Worm (Caenorhabditis elegans) whole organism, mixed stage, embryonic: ENCODE data around the gene hda-2.

Source experiments
- M03D4.4 ChIP-seq: sonication (generic microtip); optimal IDR thresholded peaks from 2 replicates; lab custom pipeline; 2017; ENCODE audit warnings: mild to moderate bottlenecking, missing genetic modification characterization, missing compliant biosample characterization
- blmp-1 ChIP-seq: fragments of 150-350 bp; optimal IDR thresholded peaks from 2 replicates; lab custom pipeline; 2014; ENCODE audit warnings: missing biosample characterization, missing genetic modification characterization
- ceh-39 ChIP-seq: fragments of 150-350 bp; optimal IDR thresholded peaks from 2 replicates; lab custom pipeline; 2014; ENCODE audit warnings: missing biosample characterization, missing genetic modification characterization
- ceh-43 ChIP-seq: fragments of 200-800 bp; sonication (Bioruptor generic); optimal IDR thresholded peaks from 2 replicates; lab custom pipeline; 2018; ENCODE audit warnings: mild to moderate bottlenecking, missing genetic modification characterization, moderate library complexity, missing compliant biosample characterization
- ceh-83 ChIP-seq: fragments of 200-800 bp; sonication (Bioruptor generic); optimal IDR thresholded peaks from 2 replicates; lab custom pipeline; 2018; ENCODE audit warnings: mild to moderate bottlenecking, missing genetic modification characterization, missing compliant biosample characterization
- ces-1 ChIP-seq: fragments of 150-350 bp; optimal IDR thresholded peaks from 2 replicates; lab custom pipeline; 2014; ENCODE audit warnings: missing biosample characterization, missing genetic modification reagents, missing genetic modification characterization
- cnd-1 ChIP-seq: fragments of 200-800 bp; sonication (Bioruptor generic); optimal IDR thresholded peaks from 2 replicates; lab custom pipeline; 2018; ENCODE audit warnings: mild to moderate bottlenecking, missing genetic modification characterization, missing compliant biosample characterization
- drap-1 ChIP-seq: fragments of 200-800 bp; sonication (Bioruptor generic); optimal IDR thresholded peaks from 3 replicates; lab custom pipeline; 2018; ENCODE audit warnings: mild to moderate bottlenecking, missing genetic modification characterization, missing compliant biosample characterization
- elt-1 ChIP-seq: sonication (generic microtip); optimal IDR thresholded peaks from 2 replicates; lab custom pipeline; 2017; ENCODE audit warnings: missing genetic modification characterization, mild to moderate bottlenecking, missing compliant biosample characterization, antibody characterized with exemption, moderate library complexity, borderline replicate concordance; ENCODE audit not compliant: insufficient read depth
- elt-3 ChIP-seq: fragments of 150-350 bp; optimal IDR thresholded peaks from 2 replicates; lab custom pipeline; 2014; ENCODE audit warnings: missing biosample characterization, missing genetic modification characterization
- flh-1 ChIP-seq: fragments of 200-800 bp; sonication (Bioruptor generic); optimal IDR thresholded peaks from 2 replicates; lab custom pipeline; 2018; ENCODE audit warnings: mild to moderate bottlenecking, missing genetic modification characterization, moderate library complexity, missing compliant biosample characterization
- ham-2 ChIP-seq: fragments of 200-800 bp; sonication (Bioruptor generic); optimal IDR thresholded peaks from 2 replicates; lab custom pipeline; 2018; ENCODE audit warnings: mild to moderate bottlenecking, missing genetic modification characterization, missing compliant biosample characterization
- hlh-1 ChIP-seq: fragments of 150-350 bp; optimal IDR thresholded peaks from 2 replicates; lab custom pipeline; 2014; ENCODE audit warnings: missing biosample characterization, missing genetic modification reagents, missing genetic modification characterization
- lin-13 ChIP-seq: fragments of 150-350 bp; optimal IDR thresholded peaks from 2 replicates; lab custom pipeline; 2014; ENCODE audit warnings: missing biosample characterization, missing genetic modification characterization
- lin-32 ChIP-seq: fragments of 200-800 bp; sonication (Bioruptor generic); optimal IDR thresholded peaks from 2 replicates; lab custom pipeline; 2018; ENCODE audit warnings: mild to moderate bottlenecking, missing genetic modification characterization, missing compliant biosample characterization
- lsy-2 ChIP-seq: fragments of 150-350 bp; optimal IDR thresholded peaks from 2 replicates; lab custom pipeline; 2014; ENCODE audit warnings: missing biosample characterization, missing genetic modification characterization
- mab-5 ChIP-seq: fragments of 150-350 bp; optimal IDR thresholded peaks from 2 replicates; lab custom pipeline; 2014; ENCODE audit warnings: missing biosample characterization, missing genetic modification characterization
- mep-1 ChIP-seq: fragments of 150-350 bp; optimal IDR thresholded peaks from 2 replicates; lab custom pipeline; 2017; ENCODE audit warnings: missing biosample characterization, missing genetic modification reagents, missing genetic modification characterization, inconsistent platforms
- nhr-12 ChIP-seq: fragments of 150-350 bp; optimal IDR thresholded peaks from 2 replicates; lab custom pipeline; 2014; ENCODE audit warnings: missing biosample characterization, missing genetic modification characterization
- nhr-2 ChIP-seq: fragments of 150-350 bp; optimal IDR thresholded peaks from 2 replicates; lab custom pipeline; 2014; ENCODE audit warnings: missing biosample characterization, missing genetic modification characterization
- nhr-237 ChIP-seq: fragments of 150-350 bp; optimal IDR thresholded peaks from 2 replicates; lab custom pipeline; 2014; ENCODE audit warnings: missing biosample characterization, missing genetic modification characterization
- nhr-28 ChIP-seq: fragments of 150-350 bp; optimal IDR thresholded peaks from 2 replicates; lab custom pipeline; 2014; ENCODE audit warnings: missing biosample characterization, missing genetic modification characterization
- nhr-76 ChIP-seq: sonication (generic microtip); optimal IDR thresholded peaks from 2 replicates; lab custom pipeline; 2017; ENCODE audit warnings: missing biosample characterization, missing genetic modification characterization
- pha-4 ChIP-seq: fragments of 150-350 bp; optimal IDR thresholded peaks from 2 replicates; lab custom pipeline; 2018; ENCODE audit warnings: missing biosample characterization, missing genetic modification reagents, missing genetic modification characterization
- sem-2 ChIP-seq: fragments of 200-800 bp; sonication (Bioruptor generic); optimal IDR thresholded peaks from 2 replicates; lab custom pipeline; 2018; ENCODE audit warnings: mild to moderate bottlenecking, missing genetic modification characterization, missing compliant biosample characterization
- snpc-4 ChIP-seq: fragments of 150-350 bp; optimal IDR thresholded peaks from 2 replicates; lab custom pipeline; 2014; ENCODE audit warnings: missing biosample characterization, missing genetic modification characterization
- sptf-1 ChIP-seq: sonication (generic microtip); optimal IDR thresholded peaks from 2 replicates; lab custom pipeline; 2017; ENCODE audit warnings: mild to moderate bottlenecking, missing genetic modification characterization, moderate library complexity, missing compliant biosample characterization
- tbx-8 ChIP-seq: fragments of 200-800 bp; sonication (Bioruptor generic); optimal IDR thresholded peaks from 2 replicates; lab custom pipeline; 2018; ENCODE audit warnings: mild to moderate bottlenecking, missing genetic modification characterization, moderate library complexity, missing compliant biosample characterization
- unc-120 ChIP-seq: sonication (generic microtip); optimal IDR thresholded peaks from 2 replicates; lab custom pipeline; 2017; ENCODE audit warnings: missing genetic modification characterization, missing compliant biosample characterization; ENCODE audit not compliant: poor library complexity, severe bottlenecking
- unc-39 ChIP-seq: fragments of 150-350 bp; optimal IDR thresholded peaks from 2 replicates; lab custom pipeline; 2014; ENCODE audit warnings: missing biosample characterization, missing genetic modification characterization
- unc-62 ChIP-seq: fragments of 150-350 bp; optimal IDR thresholded peaks from 2 replicates; lab custom pipeline; 2014; ENCODE audit warnings: missing biosample characterization, missing genetic modification reagents, missing genetic modification characterization
- zip-8 ChIP-seq: fragments of 150-350 bp; optimal IDR thresholded peaks from 2 replicates; lab custom pipeline; 2014; ENCODE audit warnings: missing biosample characterization, missing genetic modification characterization
- ztf-11 ChIP-seq: fragments of 150-350 bp; optimal IDR thresholded peaks from 2 replicates; lab custom pipeline; 2014; ENCODE audit warnings: missing biosample characterization, missing genetic modification characterization

Gene hda-2

DNA sequence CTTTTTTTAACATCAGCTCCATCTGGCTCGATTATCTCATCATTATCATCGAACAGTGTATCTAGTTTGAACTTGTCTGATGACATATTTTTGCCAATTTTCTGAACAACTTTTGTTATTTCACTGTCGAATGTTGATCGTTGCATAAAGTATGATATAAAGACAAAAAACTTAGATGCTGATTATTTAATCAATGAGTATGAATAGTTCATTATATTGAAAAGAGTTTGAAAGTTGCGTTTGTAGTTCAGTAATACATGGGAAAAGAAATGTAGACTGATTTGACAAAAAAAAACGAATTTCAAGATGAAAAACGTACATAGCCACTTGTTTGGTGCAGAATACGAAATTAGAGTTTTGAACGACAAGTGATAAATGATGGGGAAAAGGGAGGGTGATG lies at the start of gene hda-2:
Gene hda-2 (minus strand): TSS at position 101 of the 400 bp plus-strand sequence.
- TF ChIP-seq M03D4.4 (tag; lab: Kevin White, UChicago) (no peak), flh-1 (GFP tag; lab: Kevin White, UChicago) (no peak), unc-62 (no peak), elt-3 (tag; lab: Kevin White, UChicago) (no peak), ceh-43 (no peak), sptf-1 (tag; lab: Kevin White, UChicago) (no peak), unc-120 (tag; lab: Kevin White, UChicago) (no peak), lin-32 (GFP tag; lab: Kevin White, UChicago) (no peak), mep-1 (tag; lab: Kevin White, UChicago) (no peak), elt-1 (tag; lab: Kevin White, UChicago) (no peak), unc-39 (tag; lab: Kevin White, UChicago) (no peak), nhr-76 (tag; lab: Kevin White, UChicago) (no peak), lin-13 (no peak), nhr-2 (tag; lab: Kevin White, UChicago) (no peak), zip-8 (tag; lab: Kevin White, UChicago) (no peak), mab-5 (tag; lab: Kevin White, UChicago) (no peak), drap-1 (no peak), ceh-83 (GFP tag; lab: Kevin White, UChicago) (no peak), blmp-1 (tag; lab: Kevin White, UChicago) (no peak)

DNA sequence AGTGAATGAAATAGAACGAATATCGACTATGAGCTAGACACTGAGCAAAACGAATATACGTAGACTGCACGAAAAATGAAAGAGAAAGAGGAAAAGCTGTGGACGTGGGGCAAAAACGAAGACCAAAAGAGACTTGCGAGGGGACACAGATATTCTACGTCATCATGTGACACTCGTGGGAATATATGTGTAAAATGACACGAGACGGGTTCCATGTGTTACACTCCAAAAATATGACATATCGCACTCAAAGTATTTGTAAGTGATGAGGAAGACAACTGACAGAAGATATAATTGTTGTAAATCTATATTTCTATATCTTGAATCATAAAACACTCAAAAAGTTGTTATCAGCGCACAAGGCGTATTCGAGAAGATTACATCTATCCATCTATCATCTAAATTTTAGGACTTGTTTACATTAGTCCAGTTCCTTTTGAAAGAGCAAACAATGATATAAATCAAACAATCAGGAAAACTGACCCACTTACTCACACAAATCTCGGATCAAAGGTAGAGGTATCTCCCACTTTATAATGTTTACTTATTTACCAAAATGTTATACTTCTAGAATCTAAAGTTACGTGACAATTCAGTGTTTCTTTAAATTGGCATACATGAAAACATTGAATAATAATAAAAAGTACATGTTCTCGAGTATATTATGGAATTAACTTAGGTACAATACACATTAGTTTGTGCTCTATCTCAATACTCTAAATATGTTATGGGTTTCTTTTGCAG lies 49.6 kb upstream of the hda-2 start:
- TF ChIP-seq blmp-1 (tag; lab: Kevin White, UChicago) = no peak
- TF ChIP-seq unc-62 = peak; percentile 84
- TF ChIP-seq drap-1 = no peak
- TF ChIP-seq nhr-28 = no peak
- TF ChIP-seq nhr-12 (tag; lab: Kevin White, UChicago) = no peak
- TF ChIP-seq unc-39 (tag; lab: Kevin White, UChicago) = no peak
- TF ChIP-seq ces-1 (GFP tag; lab: Kevin White, UChicago) = peak; percentile 31
- TF ChIP-seq sem-2 (GFP tag; lab: Kevin White, UChicago) = no peak
- peak; percentile 50 for TF ChIP-seq hlh-1
- no peak for TF ChIP-seq tbx-8 (GFP tag; lab: Kevin White, UChicago)
- peak; percentile 60 for TF ChIP-seq unc-120 (tag; lab: Kevin White, UChicago)
- TF ChIP-seq elt-1 (tag; lab: Kevin White, UChicago) = no peak
- TF ChIP-seq cnd-1 (tag; lab: Kevin White, UChicago) = no peak

DNA sequence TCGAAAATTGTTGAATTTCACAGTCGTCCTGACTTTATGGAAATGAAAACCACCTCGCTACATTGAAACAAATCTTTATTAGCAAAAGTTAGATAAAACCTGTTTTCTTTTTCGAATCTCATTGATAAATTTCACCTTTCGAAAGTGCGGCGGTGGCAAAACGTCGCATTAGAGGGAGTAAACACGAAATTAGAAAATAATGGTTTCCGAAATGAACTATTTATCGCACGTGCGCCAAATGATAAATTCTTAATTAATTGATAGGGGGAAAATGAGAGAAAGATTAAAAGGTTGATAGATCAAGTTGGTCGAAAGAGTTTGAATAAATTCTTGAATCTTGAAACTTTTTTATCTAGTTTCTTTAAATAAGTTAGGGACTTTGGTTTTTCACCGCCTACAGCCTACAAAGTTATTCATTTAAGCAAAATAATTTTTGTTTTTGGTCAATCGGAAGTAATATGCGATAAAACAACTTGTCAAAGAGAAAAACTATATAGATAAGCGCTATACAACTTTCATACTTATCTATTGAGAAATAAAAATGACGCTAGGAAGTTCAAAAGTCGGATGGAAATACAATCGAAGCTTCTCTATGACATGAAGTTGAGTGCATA lies 48.8 kb upstream of the hda-2 start:
- TF ChIP-seq nhr-237 (tag; lab: Kevin White, UChicago) (no peak), tbx-8 (GFP tag; lab: Kevin White, UChicago) (no peak), unc-62 (no peak)

- no peak for TF ChIP-seq ces-1 (GFP tag; lab: Kevin White, UChicago)
- no peak for TF ChIP-seq ceh-43
- no peak for TF ChIP-seq unc-62
- TF ChIP-seq nhr-2 (tag; lab: Kevin White, UChicago) = no peak
- no peak for TF ChIP-seq blmp-1 (tag; lab: Kevin White, UChicago)
- TF ChIP-seq unc-39 (tag; lab: Kevin White, UChicago) = no peak
- no peak for TF ChIP-seq M03D4.4 (tag; lab: Kevin White, UChicago)
- no peak for TF ChIP-seq mab-5 (tag; lab: Kevin White, UChicago)
- no peak for TF ChIP-seq sptf-1 (tag; lab: Kevin White, UChicago)
- TF ChIP-seq mep-1 (tag; lab: Kevin White, UChicago) = no peak
- TF ChIP-seq ham-2 (GFP tag; lab: Kevin White, UChicago) = no peak
- no peak for TF ChIP-seq nhr-28
Observed at ce11 chrII:8065985-8066384, 43.6 kb upstream of the hda-2 start, which contains the start of gene pdha-1. pdha-1 (plus strand) TSS chrII:8066285.

- peak; percentile 76 for TF ChIP-seq mep-1 (tag; lab: Kevin White, UChicago)
- peak; percentile 48 for TF ChIP-seq nhr-237 (tag; lab: Kevin White, UChicago)
- no peak for TF ChIP-seq nhr-12 (tag; lab: Kevin White, UChicago)
- no peak for TF ChIP-seq blmp-1 (tag; lab: Kevin White, UChicago)
- peak; percentile 63 for TF ChIP-seq lsy-2 (tag; lab: Kevin White, UChicago)
- peak; percentile 76 for TF ChIP-seq lin-13
- TF ChIP-seq ztf-11 (tag; lab: Kevin White, UChicago) = no peak
- TF ChIP-seq cnd-1 (tag; lab: Kevin White, UChicago) = peak; percentile 25
- TF ChIP-seq nhr-2 (tag; lab: Kevin White, UChicago) = no peak
- TF ChIP-seq ces-1 (GFP tag; lab: Kevin White, UChicago) = peak; percentile 59
- TF ChIP-seq hlh-1 = peak; percentile 41
- peak; percentile 73 for TF ChIP-seq pha-4 (tag; lab: Kevin White, UChicago)
- no peak for TF ChIP-seq snpc-4 (tag; lab: Kevin White, UChicago)
- TF ChIP-seq sem-2 (GFP tag; lab: Kevin White, UChicago) = no peak
- TF ChIP-seq ceh-39 (tag; lab: Kevin White, UChicago) = peak; percentile 43
- no peak for TF ChIP-seq unc-62
- peak; percentile 41 for TF ChIP-seq drap-1
- no peak for TF ChIP-seq sptf-1 (tag; lab: Kevin White, UChicago)
Observed at ce11 chrII:8062334-8062791, 40.0 kb upstream of the hda-2 start, which contains the start of gene ufd-2. ufd-2 (plus strand) TSS chrII:8062741.
